Fruit fly (Drosophila melanogaster) whole organism, pupa: ENCODE measurements around the gene Fur1.

Source experiments
- CG10348 ChIP-seq: fragments of 200-800 bp; sonication (Bioruptor generic); IDR thresholded peaks from 2 replicates; pipeline ENCODE4 v1.3.6; 2022; ENCODE audit warnings: missing biosample characterization, missing genetic modification characterization
- CG15710 ChIP-seq: fragments of 200-800 bp; sonication (Bioruptor generic); optimal IDR thresholded peaks from 2 replicates; lab custom pipeline; 2018; ENCODE audit warnings: missing biosample characterization, mild to moderate bottlenecking, missing genetic modification characterization, moderate library complexity
- CG32121 ChIP-seq: fragments of 200-800 bp; sonication (Bioruptor generic); IDR thresholded peaks from 2 replicates; pipeline ENCODE4 v1.3.6; 2022; ENCODE audit warnings: missing biosample characterization, missing genetic modification characterization
- CG8301 ChIP-seq: fragments of 200-800 bp; sonication (Bioruptor generic); optimal IDR thresholded peaks from 2 replicates; lab custom pipeline; 2018; ENCODE audit warnings: missing biosample characterization, mild to moderate bottlenecking, missing genetic modification characterization
- EcR ChIP-seq: fragments of 200-800 bp; sonication (Bioruptor generic); optimal IDR thresholded peaks from 3 replicates; lab custom pipeline; 2019; ENCODE audit warnings: missing biosample characterization, missing genetic modification characterization, mild to moderate bottlenecking, moderate library complexity, missing genetic modification reagents
- Ets98B ChIP-seq: fragments of 200-800 bp; sonication (Bioruptor generic); IDR thresholded peaks from 2 replicates; pipeline ENCODE4 v1.3.6; 2022; ENCODE audit warnings: missing biosample characterization, missing genetic modification characterization
- Snoo ChIP-seq: fragments of 200-800 bp; sonication (Bioruptor generic); optimal IDR thresholded peaks from 3 replicates; lab custom pipeline; 2017; ENCODE audit warnings: missing biosample characterization, mild to moderate bottlenecking, missing genetic modification characterization, inconsistent platforms
- fd96Ca ChIP-seq: fragments of 200-800 bp; sonication (Bioruptor generic); IDR thresholded peaks from 3 replicates; pipeline ENCODE4 v1.3.6; 2022; ENCODE audit warnings: missing biosample characterization, missing genetic modification characterization
- gl ChIP-seq: fragments of 200-800 bp; sonication (Bioruptor generic); optimal IDR thresholded peaks from 2 replicates; lab custom pipeline; 2018; ENCODE audit warnings: missing biosample characterization, mild to moderate bottlenecking, missing genetic modification characterization

DNA sequence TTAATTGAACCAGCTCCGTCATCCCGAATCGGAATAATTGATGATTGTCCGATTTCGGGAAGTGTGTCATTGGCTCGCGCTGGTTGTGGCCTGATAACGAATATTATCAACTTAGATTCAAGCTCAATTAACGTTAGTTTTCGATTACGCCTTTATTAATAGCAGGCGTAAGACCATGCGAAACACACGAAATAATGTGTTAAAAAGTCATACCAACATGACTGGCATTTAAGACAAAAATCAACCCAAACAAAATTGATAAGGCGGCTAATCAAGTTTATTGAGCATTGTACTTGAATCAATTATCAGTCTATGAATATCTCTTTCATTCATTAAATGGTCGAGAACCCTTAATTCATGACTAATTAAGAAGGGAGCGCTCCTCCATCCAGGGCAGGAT is 163.7 kb downstream of the Fur1 start:
- TF ChIP-seq EcR (GFP tag; lab: Kevin White, UChicago) (no peak), Snoo (tag; lab: Kevin White, UChicago) (no peak), fd96Ca (GFP tag; lab: Robert Waterston, UW) (no peak), Ets98B (GFP tag; lab: Robert Waterston, UW) (no peak), CG15710 (tag; lab: Kevin White, UChicago) (no peak), CG8301 (tag; lab: Kevin White, UChicago) (no peak), CG10348 (GFP tag; lab: Robert Waterston, UW) (no peak), gl (tag; lab: Kevin White, UChicago) (no peak), CG32121 (GFP tag; lab: Robert Waterston, UW) (no peak)
